Fruit fly (Drosophila melanogaster): ENCODE data around the gene dbe.
A peak's percentile ranks its signal among the peaks of the same experiment; 100 is the strongest.

dbe gene

dm6 chr2L:873724-874504 lies 4.3 kb upstream of the dbe start:
- peak; percentile 45 for TF ChIP-seq svp (GFP tag)
- TF ChIP-seq Ets96B (tag; optimal IDR thresholded peaks at IDR 0.05) = no peak
- no peak for TF ChIP-seq CG8632 (GFP tag; optimal IDR thresholded peaks at IDR 0.05)
- no peak for TF ChIP-seq CG1621 (tag; optimal IDR thresholded peaks at IDR 0.05)
- no peak for TF ChIP-seq Hr4 (GFP tag; optimal IDR thresholded peaks at IDR 0.05)

- TF ChIP-seq svp (GFP tag) (peak; percentile 68), CG1621 (tag; optimal IDR thresholded peaks at IDR 0.05) (peak; percentile 16), CG6808 (GFP tag; optimal IDR thresholded peaks at IDR 0.05) (peak; percentile 7), topi (GFP tag; optimal IDR thresholded peaks at IDR 0.05) (no peak), Sox14 (GFP tag; optimal IDR thresholded peaks at IDR 0.05) (peak; percentile 97), Eip75B (GFP tag; optimal IDR thresholded peaks at IDR 0.05) (no peak), CG6163 (GFP tag; IDR thresholded peaks at IDR 0.05) (peak; percentile 48; the same call in 1 of the 3 replicates), Blimp-1 (GFP tag; optimal IDR thresholded peaks at IDR 0.05) (no peak), dsx (GFP tag; optimal IDR thresholded peaks at IDR 0.05; ENCODE audit: poor library complexity, severe bottlenecking) (peak; percentile 16), lz (GFP tag; optimal IDR thresholded peaks at IDR 0.05) (peak; percentile 14), eg (GFP tag; IDR thresholded peaks at IDR 0.05) (no peak), vri (GFP tag; optimal IDR thresholded peaks at IDR 0.05) (peak; percentile 98), CG3032 (tag; optimal IDR thresholded peaks at IDR 0.05) (peak; percentile 0), CG9139 (GFP tag; optimal IDR thresholded peaks at IDR 0.05) (no peak)
Measured at dm6 chr2L:871419-871846, 1.8 kb upstream of the dbe start.

dm6 chr2L:870749-871418 lies 1.2 kb upstream of the dbe start:
- peak; percentile 69 for TF ChIP-seq CG6792 (GFP tag; optimal IDR thresholded peaks at IDR 0.05)
- TF ChIP-seq CG16779 (tag; optimal IDR thresholded peaks at IDR 0.05) = no peak
- peak; percentile 13 for TF ChIP-seq dsx (GFP tag; optimal IDR thresholded peaks at IDR 0.05; ENCODE audit: poor library complexity, severe bottlenecking)
- TF ChIP-seq vri (GFP tag; optimal IDR thresholded peaks at IDR 0.05) = no peak
- TF ChIP-seq Eip78C (GFP tag) = peak; percentile 88
- TF ChIP-seq CG11294 (GFP tag; IDR thresholded peaks at IDR 0.05) = 0 out of 2 replicates have a peak, but pooled peaks have one; percentile 27
- no peak for TF ChIP-seq CG6276 (GFP tag; optimal IDR thresholded peaks at IDR 0.05)
- peak; percentile 53 for TF ChIP-seq CG6808 (GFP tag; optimal IDR thresholded peaks at IDR 0.05)
- peak; percentile 71 for TF ChIP-seq Ets21C (GFP tag; optimal IDR thresholded peaks at IDR 0.05)
- peak; percentile 9 for TF ChIP-seq Sox15 (GFP tag; optimal IDR thresholded peaks at IDR 0.05)
- TF ChIP-seq CG15336 (GFP tag; IDR thresholded peaks at IDR 0.05) = peak; percentile 47
- TF ChIP-seq ss (GFP tag; optimal IDR thresholded peaks at IDR 0.05) = peak in 1 of 2 experiments; percentile 57
- TF ChIP-seq Smox (GFP tag; optimal IDR thresholded peaks at IDR 0.05) = peak; percentile 60
- peak; percentile 79 for TF ChIP-seq Sox14 (GFP tag; optimal IDR thresholded peaks at IDR 0.05)
- peak; percentile 54 for TF ChIP-seq CG11762 (GFP tag; optimal IDR thresholded peaks at IDR 0.05; ENCODE audit: insufficient read depth)
- TF ChIP-seq lz (GFP tag; optimal IDR thresholded peaks at IDR 0.05) = peak; percentile 74
- peak; percentile 64 for TF ChIP-seq topi (GFP tag; optimal IDR thresholded peaks at IDR 0.05)
- TF ChIP-seq CG10631 (GFP tag; optimal IDR thresholded peaks at IDR 0.05) = peak; percentile 58
- TF ChIP-seq Sox102F (GFP tag; optimal IDR thresholded peaks at IDR 0.05) = peak; percentile 57
- TF ChIP-seq net (GFP tag; optimal IDR thresholded peaks at IDR 0.05) = peak; percentile 47
- TF ChIP-seq eg (GFP tag; IDR thresholded peaks at IDR 0.05) = peak; percentile 74
- TF ChIP-seq Met (GFP tag; optimal IDR thresholded peaks at IDR 0.05) = peak; percentile 61
- no peak for TF ChIP-seq CG6854 (GFP tag; optimal IDR thresholded peaks at IDR 0.05)
- TF ChIP-seq Eip93F (GFP tag; optimal IDR thresholded peaks at IDR 0.05) = no peak
- peak; percentile 40 for TF ChIP-seq Ets96B (tag; optimal IDR thresholded peaks at IDR 0.05)
- TF ChIP-seq Lpt (GFP tag; optimal IDR thresholded peaks at IDR 0.05) = no peak
- peak; percentile 69 for TF ChIP-seq svp (GFP tag)
- no peak for TF ChIP-seq fkh (GFP tag; optimal IDR thresholded peaks at IDR 0.05)
- TF ChIP-seq CG34406 (GFP tag; optimal IDR thresholded peaks at IDR 0.05) = peak; percentile 55
- peak; percentile 45 for TF ChIP-seq CG8632 (GFP tag; optimal IDR thresholded peaks at IDR 0.05)
- TF ChIP-seq spab (GFP tag; optimal IDR thresholded peaks at IDR 0.05) = peak; percentile 30
- peak; percentile 61 for TF ChIP-seq CG3919 (GFP tag; optimal IDR thresholded peaks at IDR 0.05)
- TF ChIP-seq Hr39 (GFP tag; optimal IDR thresholded peaks at IDR 0.05) = peak; percentile 81
- peak; percentile 82 for TF ChIP-seq CG6163 (GFP tag; IDR thresholded peaks at IDR 0.05)
- peak; percentile 67 for TF ChIP-seq Hr4 (GFP tag; optimal IDR thresholded peaks at IDR 0.05)
- TF ChIP-seq Hr38 (GFP tag; optimal IDR thresholded peaks at IDR 0.05) = no peak
- peak; percentile 56 for TF ChIP-seq CG11902 (GFP tag; optimal IDR thresholded peaks at IDR 0.05)
- TF ChIP-seq dac (GFP tag; optimal IDR thresholded peaks at IDR 0.05) = peak; percentile 58
